Fruit fly (Drosophila melanogaster): ENCODE measurements around the gene CG15211.
A peak's percentile ranks its signal among the peaks of the same experiment; 100 is the strongest.

Gene CG15211

DNA sequence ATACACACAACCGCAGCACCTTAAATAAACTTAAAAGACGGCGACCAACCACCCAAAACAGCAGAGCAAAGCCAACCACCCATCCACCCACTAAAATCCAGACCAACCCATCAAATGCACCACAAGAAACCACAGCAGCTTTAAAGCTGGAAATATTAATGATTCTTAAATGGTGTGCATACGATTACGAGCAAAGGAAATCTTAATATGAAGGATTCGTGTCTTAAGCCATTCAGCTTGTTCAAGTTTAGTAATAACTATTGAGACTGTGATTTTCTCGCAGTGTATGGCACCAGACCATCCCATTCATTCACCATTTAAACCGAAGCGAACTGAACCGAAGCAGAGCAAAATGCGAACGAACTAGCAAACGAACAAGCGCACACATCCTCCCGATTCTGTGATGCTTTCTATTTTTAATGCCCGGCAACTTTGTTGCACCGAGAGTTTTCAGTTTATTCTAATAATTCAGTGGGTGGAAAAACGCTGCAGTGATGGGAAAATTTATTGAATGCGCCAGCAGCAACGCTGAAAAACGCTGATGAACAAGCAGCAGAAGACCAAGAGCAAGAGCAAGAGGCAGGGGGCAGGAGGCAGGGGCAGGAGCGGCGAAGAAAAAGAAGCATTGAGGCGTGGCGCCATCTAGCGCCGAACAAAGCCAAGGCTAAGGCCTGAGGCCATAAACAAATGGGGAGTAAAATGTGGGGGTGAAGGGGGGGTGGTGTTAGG lies 34.8 kb upstream of the CG15211 start (continued):
- peak; percentile 75 for TF ChIP-seq Dip3 (GFP tag; optimal IDR thresholded peaks at IDR 0.05)
- TF ChIP-seq Meics (GFP tag; optimal IDR thresholded peaks at IDR 0.05), result peak; percentile 86
- peak; percentile 84 for TF ChIP-seq tgo (GFP tag; IDR thresholded peaks at IDR 0.05)
- peak; percentile 98 for TF ChIP-seq Med (GFP tag)
- peak; percentile 89 for TF ChIP-seq Fer3 (tag; optimal IDR thresholded peaks at IDR 0.05)
- no peak; the same call in 1 of the 2 replicates for TF ChIP-seq crol (GFP tag; IDR thresholded peaks at IDR 0.05)
- peak; percentile 85 for TF ChIP-seq ap (GFP tag; IDR thresholded peaks at IDR 0.05)
- peak; percentile 88 for TF ChIP-seq CG12391 (tag; optimal IDR thresholded peaks at IDR 0.05)
- TF ChIP-seq HLH4C (GFP tag; IDR thresholded peaks at IDR 0.05; ENCODE audit: partially characterized antibody), result no peak
- peak; percentile 70 for TF ChIP-seq kah (GFP tag; optimal IDR thresholded peaks at IDR 0.05)
- peak; percentile 70 for TF ChIP-seq CG2202 (tag; optimal IDR thresholded peaks at IDR 0.05)
- TF ChIP-seq CG9817 (tag; optimal IDR thresholded peaks at IDR 0.05), result peak; percentile 84
- TF ChIP-seq Ssrp (tag; optimal IDR thresholded peaks at IDR 0.05), result peak; percentile 88
- peak; percentile 79 for TF ChIP-seq CG6254 (GFP tag; optimal IDR thresholded peaks at IDR 0.05)
- TF ChIP-seq CG8478 (optimal IDR thresholded peaks at IDR 0.05), result no peak
- peak; percentile 90 for TF ChIP-seq HLH3B (GFP tag; IDR thresholded peaks at IDR 0.05)
- TF ChIP-seq CG17802 (tag; optimal IDR thresholded peaks at IDR 0.05), result peak; percentile 77
- peak; percentile 84 for TF ChIP-seq pum (GFP tag; optimal IDR thresholded peaks at IDR 0.05)
- no peak for TF ChIP-seq dan (GFP tag; IDR thresholded peaks at IDR 0.05)
- TF ChIP-seq wdn (GFP tag; IDR thresholded peaks at IDR 0.05), result peak; percentile 76
- peak; percentile 61 for TF ChIP-seq Nf-YB (GFP tag; optimal IDR thresholded peaks at IDR 0.05)
- peak; percentile 76 for TF ChIP-seq lilli (GFP tag; optimal IDR thresholded peaks at IDR 0.05)
- no peak for TF ChIP-seq CG7963 (GFP tag; IDR thresholded peaks at IDR 0.05; ENCODE audit: partially characterized antibody)
- peak; percentile 58; the same call in 1 of the 3 replicates for TF ChIP-seq CG11560 (tag; IDR thresholded peaks at IDR 0.05)
- TF ChIP-seq CG5245 (GFP tag; optimal IDR thresholded peaks at IDR 0.05), result peak; percentile 31
- peak; percentile 82 for TF ChIP-seq Dek (tag; optimal IDR thresholded peaks at IDR 0.05)
- TF ChIP-seq en (GFP tag; optimal IDR thresholded peaks at IDR 0.05), result peak; percentile 47
- TF ChIP-seq D19B (GFP tag; optimal IDR thresholded peaks at IDR 0.05), result peak; percentile 61
- no peak for TF ChIP-seq insv (GFP tag; optimal IDR thresholded peaks at IDR 0.05)
- peak; percentile 85 for TF ChIP-seq Gug (GFP tag; IDR thresholded peaks at IDR 0.05)
- TF ChIP-seq pb (GFP tag; optimal IDR thresholded peaks at IDR 0.05), result peak; percentile 88
- TF ChIP-seq Vsx1 (GFP tag; optimal IDR thresholded peaks at IDR 0.05), result peak; percentile 73
- peak; percentile 83 for TF ChIP-seq CG11398 (GFP tag; optimal IDR thresholded peaks at IDR 0.05)
- peak; percentile 92 for TF ChIP-seq ATbp (GFP tag; optimal IDR thresholded peaks at IDR 0.05)
- peak; percentile 43 for TF ChIP-seq CG34376 (GFP tag; optimal IDR thresholded peaks at IDR 0.05)
- no peak for TF ChIP-seq luna (GFP tag; optimal IDR thresholded peaks at IDR 0.05)
- peak; percentile 83 for TF ChIP-seq Mad (GFP tag; optimal IDR thresholded peaks at IDR 0.05)
- peak; percentile 88 for TF ChIP-seq CG10979 (tag; optimal IDR thresholded peaks at IDR 0.05)
- TF ChIP-seq CG4854 (GFP tag; optimal IDR thresholded peaks at IDR 0.05), result peak; percentile 74
- no peak for TF ChIP-seq Hr39 (optimal IDR thresholded peaks at IDR 0.05)
- TF ChIP-seq Jarid2 (GFP tag; optimal IDR thresholded peaks at IDR 0.05), result peak; percentile 51
- TF ChIP-seq CG18764 (GFP tag; optimal IDR thresholded peaks at IDR 0.05), result peak; percentile 54
- peak; percentile 61 for TF ChIP-seq slou (GFP tag; optimal IDR thresholded peaks at IDR 0.05)
- no peak for TF ChIP-seq h (optimal IDR thresholded peaks at IDR 0.05)
- peak; percentile 53 for TF ChIP-seq CG10274 (GFP tag; optimal IDR thresholded peaks at IDR 0.05)
- TF ChIP-seq hbn (GFP tag; IDR thresholded peaks at IDR 0.05; ENCODE audit: partially characterized antibody), result no peak
- peak; percentile 89 for TF ChIP-seq CG7786 (GFP tag; optimal IDR thresholded peaks at IDR 0.05)
- peak; percentile 90 for TF ChIP-seq CG2120 (GFP tag; optimal IDR thresholded peaks at IDR 0.05)
- peak; percentile 82 for TF ChIP-seq Aef1 (GFP tag; IDR thresholded peaks at IDR 0.05)
- peak; percentile 80 for TF ChIP-seq seq (GFP tag; IDR thresholded peaks at IDR 0.05)
- TF ChIP-seq usp (GFP tag; optimal IDR thresholded peaks at IDR 0.05), result no peak
